Worm (Caenorhabditis elegans) whole organism, midembryonic: Measurements from ENCODE around the gene R02F2.7.

Experiments
- T22C8.4 ChIP-seq: fragments of 200-800 bp; sonication (Bioruptor generic); IDR thresholded peaks from 2 replicates; pipeline ENCODE4 v1.3.6; 2022; ENCODE audit warnings: missing genetic modification characterization, missing compliant biosample characterization
- cog-1 ChIP-seq: sonication (generic microtip); optimal IDR thresholded peaks from 2 replicates; lab custom pipeline; 2016; ENCODE audit warnings: missing genetic modification characterization, missing compliant biosample characterization
- klf-2 ChIP-seq: fragments of 200-800 bp; sonication (Bioruptor generic); conservative IDR thresholded peaks from 2 replicates; pipeline ENCODE4 v1.3.6; 2022; ENCODE audit warnings: missing genetic modification reagents, missing genetic modification characterization, missing compliant biosample characterization
- tab-1 ChIP-seq: fragments of 200-800 bp; sonication (Bioruptor generic); IDR thresholded peaks from 2 replicates; pipeline ENCODE4 v1.3.6; 2022; ENCODE audit warnings: missing genetic modification characterization, missing compliant biosample characterization
- ztf-23 ChIP-seq: fragments of 200-800 bp; sonication (Bioruptor generic); IDR thresholded peaks from 2 replicates; pipeline ENCODE4 v1.3.6; 2022; ENCODE audit warnings: missing genetic modification reagents, missing genetic modification characterization, missing compliant biosample characterization
- ztf-29 ChIP-seq: fragments of 200-800 bp; sonication (Bioruptor generic); IDR thresholded peaks from 2 replicates; pipeline ENCODE4 v1.3.6; 2022; ENCODE audit warnings: missing genetic modification reagents, missing genetic modification characterization, missing compliant biosample characterization

DNA sequence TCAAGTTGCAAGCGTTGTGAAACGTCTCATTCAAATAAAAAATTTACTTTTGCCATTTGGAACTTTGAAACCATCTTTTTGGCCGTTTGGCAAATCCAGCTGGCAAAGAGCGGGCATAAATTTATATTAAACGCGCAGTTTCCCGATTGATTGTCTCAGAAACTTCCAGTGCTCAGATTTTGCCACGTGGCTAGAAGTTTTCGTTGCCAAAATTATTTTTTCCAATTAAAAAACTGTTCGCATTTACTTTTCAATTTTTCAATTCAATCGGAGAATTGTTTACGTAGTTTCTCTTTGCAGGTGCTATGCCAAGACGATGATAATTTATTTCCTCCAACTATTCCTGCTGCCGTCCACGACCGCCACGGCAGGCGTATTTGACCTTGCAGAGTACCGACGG, 30.3 kb downstream of the R02F2.7 start, which contains the start of gene F48E8.4:
- no peak for TF ChIP-seq T22C8.4 (GFP tag; lab: Robert Waterston, UW)
- TF ChIP-seq ztf-29 (GFP tag; lab: Robert Waterston, UW), result no peak
- no peak for TF ChIP-seq cog-1 (tag; lab: Kevin White, UChicago)
- no peak for TF ChIP-seq ztf-23
- TF ChIP-seq tab-1, result no peak
- TF ChIP-seq klf-2 (GFP tag; lab: Robert Waterston, UW), result no peak
